Fruit fly (Drosophila melanogaster): ENCODE results near the gene Rdh.

DNA sequence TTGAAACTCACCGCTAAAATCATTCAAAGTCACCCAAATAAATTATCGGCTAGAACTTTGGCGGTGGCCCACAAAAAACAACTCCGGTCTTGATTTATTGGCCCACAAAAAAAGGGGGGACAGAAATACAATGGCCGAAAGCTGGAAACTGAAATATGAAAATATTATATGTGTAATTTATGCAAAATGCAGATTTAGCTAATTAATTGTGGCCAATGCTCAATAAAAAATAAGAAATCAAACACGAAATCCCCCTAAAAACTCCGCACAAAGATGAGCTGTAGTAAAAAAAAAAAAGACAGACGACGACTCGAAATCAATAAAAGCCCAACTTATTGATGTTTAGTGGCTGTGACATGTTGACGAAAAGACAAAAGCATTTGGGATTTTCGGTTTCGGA lies 24.5 kb downstream of the Rdh start:
- TF ChIP-seq psq (optimal IDR thresholded peaks at IDR 0.05) (no peak), CG8478 (optimal IDR thresholded peaks at IDR 0.05) (no peak), Dll (optimal IDR thresholded peaks at IDR 0.05) (no peak)

Data from whole organism.